Fruit fly (Drosophila melanogaster): ENCODE measurements around the gene Galk.

Gene Galk

DNA sequence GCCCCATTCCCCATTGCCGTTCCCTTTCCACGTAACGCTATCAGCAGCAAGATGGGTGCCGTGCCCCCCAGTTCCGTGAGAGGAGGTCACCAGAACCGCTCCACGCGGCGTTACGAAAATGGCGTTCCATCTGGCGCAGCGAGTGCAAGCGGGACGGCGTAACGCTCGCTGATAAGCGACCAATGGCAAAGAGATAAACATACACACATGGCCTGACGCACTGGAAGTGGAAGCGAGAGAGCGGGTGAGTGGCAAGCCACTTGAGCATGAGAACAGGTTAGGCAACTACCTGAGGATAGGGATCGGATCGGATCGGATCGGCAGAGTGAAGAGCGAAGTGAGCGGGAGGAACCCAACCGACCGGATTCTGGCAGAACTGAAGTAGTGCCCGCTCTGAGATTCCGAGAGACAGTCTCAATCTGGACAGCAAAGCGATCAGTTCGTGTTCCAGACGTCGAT lies 18.9 kb upstream of the Galk start, which contains the start of gene Doc3:
Doc3 (plus strand) TSS at position 409 of the 459 bp plus-strand sequence.
- TF ChIP-seq Ets98B (GFP tag; IDR thresholded peaks at IDR 0.05) (0 out of 2 replicates have a peak, but pooled peaks have one; percentile 22), CG15710 (tag; optimal IDR thresholded peaks at IDR 0.05) (no peak), gl (tag; optimal IDR thresholded peaks at IDR 0.05) (peak; percentile 6), EcR (GFP tag; optimal IDR thresholded peaks at IDR 0.05) (peak; percentile 70), CG4496 (GFP tag; IDR thresholded peaks at IDR 0.05) (0 out of 3 replicates have a peak, but pooled peaks have one; percentile 25), CG13204 (GFP tag; optimal IDR thresholded peaks at IDR 0.05) (peak; percentile 38)

dm6 chr3L:9003369-9003768 lies 17.5 kb upstream of the Galk start:
- TF ChIP-seq Pif1A (GFP tag; optimal IDR thresholded peaks at IDR 0.05) (no peak), CG8301 (tag; optimal IDR thresholded peaks at IDR 0.05) (no peak), CG14655 (GFP tag; optimal IDR thresholded peaks at IDR 0.05) (no peak), gl (tag; optimal IDR thresholded peaks at IDR 0.05) (no peak), CG12605 (GFP tag; IDR thresholded peaks at IDR 0.05) (no peak), rn (GFP tag; IDR thresholded peaks at IDR 0.05) (no peak), D1 (tag; optimal IDR thresholded peaks at IDR 0.05) (no peak), EcR (GFP tag; optimal IDR thresholded peaks at IDR 0.05) (no peak), CG17806 (tag; optimal IDR thresholded peaks at IDR 0.05) (no peak), CG34367 (tag; optimal IDR thresholded peaks at IDR 0.05) (no peak), Snoo (tag; optimal IDR thresholded peaks at IDR 0.05) (no peak)

dm6 chr3L:9002527-9002926 lies 16.6 kb upstream of the Galk start:
- TF ChIP-seq CG4496 (GFP tag; IDR thresholded peaks at IDR 0.05) (no peak), fd96Ca (GFP tag; IDR thresholded peaks at IDR 0.05) (no peak), CG32121 (GFP tag; IDR thresholded peaks at IDR 0.05) (no peak), Pif1A (GFP tag; optimal IDR thresholded peaks at IDR 0.05) (no peak), CG8159 (tag; optimal IDR thresholded peaks at IDR 0.05) (no peak), gl (tag; optimal IDR thresholded peaks at IDR 0.05) (no peak), CG8301 (tag; optimal IDR thresholded peaks at IDR 0.05) (no peak), CG17806 (tag; optimal IDR thresholded peaks at IDR 0.05) (no peak), CG9948 (tag; optimal IDR thresholded peaks at IDR 0.05) (no peak), EcR (GFP tag; optimal IDR thresholded peaks at IDR 0.05) (no peak), rn (GFP tag; IDR thresholded peaks at IDR 0.05) (no peak), CG15710 (tag; optimal IDR thresholded peaks at IDR 0.05) (no peak), Pif1B (GFP tag; optimal IDR thresholded peaks at IDR 0.05) (no peak), CG14655 (GFP tag; optimal IDR thresholded peaks at IDR 0.05) (no peak), D1 (tag; optimal IDR thresholded peaks at IDR 0.05) (no peak), Ets98B (GFP tag; IDR thresholded peaks at IDR 0.05) (no peak), CG13204 (GFP tag; optimal IDR thresholded peaks at IDR 0.05) (no peak), CG34367 (tag; optimal IDR thresholded peaks at IDR 0.05) (no peak), Snoo (tag; optimal IDR thresholded peaks at IDR 0.05) (no peak)

DNA sequence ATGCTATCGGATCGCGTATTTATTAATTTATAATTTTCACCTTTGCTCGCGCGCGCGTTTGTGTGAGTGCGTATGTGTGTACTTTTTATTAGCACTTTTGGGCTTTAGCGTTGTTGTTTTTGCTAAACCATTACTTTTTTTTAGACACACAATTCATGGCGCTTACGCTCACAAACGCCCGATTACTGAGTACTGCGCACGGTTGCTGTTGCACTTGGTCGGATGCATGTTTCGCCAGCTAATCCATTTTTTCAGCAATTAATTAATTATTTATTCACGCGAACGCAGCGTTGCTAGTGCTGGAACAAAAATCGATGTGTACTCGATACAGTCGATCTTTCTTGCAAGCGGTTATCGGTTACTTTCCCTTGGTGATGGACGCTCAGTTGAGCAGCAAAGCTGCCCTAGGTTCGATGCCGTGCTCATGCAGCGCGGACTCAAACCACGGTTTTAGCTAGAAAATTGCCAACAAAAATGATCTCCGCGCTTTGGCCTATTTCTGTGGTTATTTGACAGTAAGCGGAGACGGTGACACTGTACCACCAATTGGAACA lies 11.9 kb upstream of the Galk start, which contains the start of the genes smg and CG5087:
smg (minus strand) TSS at position 304 of the 554 bp plus-strand sequence.
CG5087 (plus strand) TSS at position 499 of the 554 bp plus-strand sequence.
- TF ChIP-seq rn (GFP tag; IDR thresholded peaks at IDR 0.05) (0 out of 2 replicates have a peak, but pooled peaks have one; percentile 10), Snoo (tag; optimal IDR thresholded peaks at IDR 0.05) (no peak), CG32121 (GFP tag; IDR thresholded peaks at IDR 0.05) (peak; percentile 22; the same call in 1 of the 2 replicates), CG12605 (GFP tag; IDR thresholded peaks at IDR 0.05) (no peak), CG4496 (GFP tag; IDR thresholded peaks at IDR 0.05) (no peak), EcR (GFP tag; optimal IDR thresholded peaks at IDR 0.05) (no peak)

DNA sequence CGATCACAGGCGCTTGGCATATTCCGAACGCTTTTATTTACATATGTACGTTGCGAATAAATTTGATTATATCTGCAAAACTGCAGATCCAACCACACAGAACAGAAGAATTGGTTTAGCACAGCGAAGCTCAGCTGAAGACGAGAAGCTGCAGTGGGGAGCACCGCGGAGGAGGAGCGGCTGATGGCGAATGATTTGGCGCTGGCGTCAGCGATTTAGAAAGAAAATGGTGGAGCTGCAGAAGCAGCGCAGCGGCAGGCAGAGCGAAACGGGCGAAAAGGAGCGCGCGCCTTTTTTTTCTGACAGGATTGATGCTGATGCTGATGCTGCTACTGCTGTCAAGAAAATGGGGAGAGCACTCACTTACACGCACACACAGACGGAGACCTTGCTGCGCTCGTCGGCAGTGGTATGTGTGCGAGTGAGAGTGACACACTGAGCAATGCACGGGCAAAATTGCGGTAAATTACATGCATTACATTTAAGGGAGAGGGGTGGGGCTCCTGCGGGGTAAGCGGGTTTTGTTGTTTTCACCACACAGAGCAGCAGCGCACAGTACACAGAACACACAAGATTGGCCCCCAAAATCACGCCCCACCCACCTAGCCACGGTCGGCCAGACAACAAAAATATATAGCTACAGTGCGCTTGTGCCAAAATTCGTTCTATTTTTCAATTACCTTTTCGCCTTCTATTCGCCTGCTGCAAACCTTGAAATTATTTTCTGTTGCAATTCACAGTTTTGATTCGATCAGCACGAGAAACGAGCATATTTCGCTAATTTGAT lies 11.2 kb upstream of the Galk start:
- TF ChIP-seq CG13204 (GFP tag; optimal IDR thresholded peaks at IDR 0.05) (peak; percentile 85), CG15710 (tag; optimal IDR thresholded peaks at IDR 0.05) (no peak), Ets98B (GFP tag; IDR thresholded peaks at IDR 0.05) (peak; percentile 43; the same call in 1 of the 2 replicates), rn (GFP tag; IDR thresholded peaks at IDR 0.05) (no peak), fd96Ca (GFP tag; IDR thresholded peaks at IDR 0.05) (no peak), EcR (GFP tag; optimal IDR thresholded peaks at IDR 0.05) (peak; percentile 23), CG32121 (GFP tag; IDR thresholded peaks at IDR 0.05) (peak; percentile 22; the same call in 1 of the 2 replicates), D1 (tag; optimal IDR thresholded peaks at IDR 0.05) (no peak)

dm6 chr3L:8996173-8996767 lies 10.4 kb upstream of the Galk start:
- TF ChIP-seq CG10348 (GFP tag; IDR thresholded peaks at IDR 0.05), result peak; percentile 67
- TF ChIP-seq Ets98B (GFP tag; IDR thresholded peaks at IDR 0.05), result peak; percentile 97
- TF ChIP-seq CG9948 (tag; optimal IDR thresholded peaks at IDR 0.05), result peak; percentile 58
- no peak for TF ChIP-seq Pif1B (GFP tag; optimal IDR thresholded peaks at IDR 0.05)
- no peak for TF ChIP-seq CG13204 (GFP tag; optimal IDR thresholded peaks at IDR 0.05)
- TF ChIP-seq Pif1A (GFP tag; optimal IDR thresholded peaks at IDR 0.05), result no peak
- TF ChIP-seq CG14655 (GFP tag; optimal IDR thresholded peaks at IDR 0.05), result no peak
- TF ChIP-seq CG8301 (tag; optimal IDR thresholded peaks at IDR 0.05), result peak; percentile 92
- TF ChIP-seq CG12605 (GFP tag; IDR thresholded peaks at IDR 0.05), result peak; percentile 92
- TF ChIP-seq D1 (tag; optimal IDR thresholded peaks at IDR 0.05), result no peak
- peak; percentile 79 for TF ChIP-seq rn (GFP tag; IDR thresholded peaks at IDR 0.05)
- no peak for TF ChIP-seq EcR (GFP tag; optimal IDR thresholded peaks at IDR 0.05)
- no peak for TF ChIP-seq gl (tag; optimal IDR thresholded peaks at IDR 0.05)
- TF ChIP-seq CG8159 (tag; optimal IDR thresholded peaks at IDR 0.05), result no peak
- peak; percentile 31 for TF ChIP-seq CG34367 (tag; optimal IDR thresholded peaks at IDR 0.05)
- peak; percentile 79 for TF ChIP-seq Snoo (tag; optimal IDR thresholded peaks at IDR 0.05)
- TF ChIP-seq CG15710 (tag; optimal IDR thresholded peaks at IDR 0.05), result peak; percentile 58
- peak; percentile 95 for TF ChIP-seq CG32121 (GFP tag; IDR thresholded peaks at IDR 0.05)
- TF ChIP-seq CG17806 (tag; optimal IDR thresholded peaks at IDR 0.05), result peak; percentile 74
- TF ChIP-seq fd96Ca (GFP tag; IDR thresholded peaks at IDR 0.05), result peak; percentile 79; the same call in 2 of the 3 replicates
- TF ChIP-seq CG4496 (GFP tag; IDR thresholded peaks at IDR 0.05), result peak; percentile 94

Measured in whole organism, pupa.